Fruit fly (Drosophila melanogaster) whole organism, embryonic: Measurements from ENCODE around the gene CG32971.

Experiments used
- Aef1 ChIP-seq: fragments of 200-800 bp; sonication (Bioruptor generic); IDR thresholded peaks from 3 replicates; pipeline ENCODE4 v1.3.6; 2022; ENCODE audit warnings: missing biosample characterization, missing genetic modification characterization
- Atf3 ChIP-seq: fragments of 200-800 bp; sonication (Bioruptor generic); optimal IDR thresholded peaks from 3 replicates; lab custom pipeline; 2016; ENCODE audit warnings: missing biosample characterization, missing genetic modification characterization
- Bgb ChIP-seq: fragments of 200-800 bp; sonication (Bioruptor generic); IDR thresholded peaks from 2 replicates; pipeline ENCODE4 v1.3.6; 2022; ENCODE audit warnings: missing biosample characterization, missing genetic modification characterization; ENCODE audit not compliant: partially characterized antibody
- CG10274 ChIP-seq: fragments of 200-800 bp; sonication (Bioruptor generic); optimal IDR thresholded peaks from 3 replicates; lab custom pipeline; 2017; ENCODE audit warnings: missing biosample characterization, mild to moderate bottlenecking, missing genetic modification characterization
- CG10979 ChIP-seq: fragments of 200-800 bp; sonication (Bioruptor generic); optimal IDR thresholded peaks from 2 replicates; lab custom pipeline; 2018; ENCODE audit warnings: missing biosample characterization, mild to moderate bottlenecking, missing genetic modification characterization, moderate library complexity
- CG11398 ChIP-seq: fragments of 200-800 bp; sonication (Bioruptor generic); optimal IDR thresholded peaks from 2 replicates; lab custom pipeline; 2016; ENCODE audit warnings: missing biosample characterization, missing genetic modification characterization
- CG11504 ChIP-seq: fragments of 200-800 bp; sonication (Bioruptor generic); optimal IDR thresholded peaks from 3 replicates; lab custom pipeline; 2019; ENCODE audit warnings: missing biosample characterization, mild to moderate bottlenecking, missing genetic modification characterization, moderate library complexity
- CG13123 ChIP-seq: fragments of 200-800 bp; sonication (Bioruptor generic); optimal IDR thresholded peaks from 2 replicates; lab custom pipeline; 2016; ENCODE audit warnings: missing biosample characterization, missing genetic modification characterization
- CG14860 ChIP-seq: fragments of 200-800 bp; sonication (Bioruptor generic); IDR thresholded peaks from 3 replicates; pipeline ENCODE4 v1.3.6; 2022; ENCODE audit warnings: missing biosample characterization, missing genetic modification characterization; ENCODE audit not compliant: partially characterized antibody
- CG15011 ChIP-seq: fragments of 200-800 bp; sonication (Bioruptor generic); optimal IDR thresholded peaks from 3 replicates; lab custom pipeline; 2018; ENCODE audit warnings: missing biosample characterization, mild to moderate bottlenecking, missing genetic modification characterization
- CG15514 ChIP-seq: fragments of 200-800 bp; sonication (Bioruptor generic); optimal IDR thresholded peaks from 3 replicates; lab custom pipeline; 2017; ENCODE audit warnings: missing biosample characterization, missing genetic modification characterization, mild to moderate bottlenecking, moderate library complexity, missing genetic modification reagents
- CG17829 ChIP-seq: fragments of 200-800 bp; optimal IDR thresholded peaks from 2 replicates; lab custom pipeline; 2019; ENCODE audit warnings: missing biosample characterization, mild to moderate bottlenecking, missing genetic modification characterization, moderate library complexity
- CG18599 ChIP-seq: fragments of 200-800 bp; sonication (Bioruptor generic); optimal IDR thresholded peaks from 3 replicates; lab custom pipeline; 2017; ENCODE audit warnings: missing biosample characterization, missing genetic modification characterization, mild to moderate bottlenecking, moderate library complexity, missing genetic modification reagents
- CG31365 ChIP-seq: fragments of 200-800 bp; sonication (Bioruptor generic); optimal IDR thresholded peaks from 2 replicates; lab custom pipeline; 2018; ENCODE audit warnings: missing biosample characterization, mild to moderate bottlenecking, missing genetic modification characterization
- CG3163 ChIP-seq: fragments of 200-800 bp; sonication (Bioruptor generic); optimal IDR thresholded peaks from 3 replicates; lab custom pipeline; 2016; ENCODE audit warnings: missing biosample characterization, missing genetic modification characterization
- CG33213 ChIP-seq: fragments of 200-800 bp; sonication (Bioruptor generic); optimal IDR thresholded peaks from 3 replicates; lab custom pipeline; 2016; ENCODE audit warnings: missing biosample characterization, missing genetic modification characterization
- CG34376 ChIP-seq: fragments of 200-800 bp; sonication (Bioruptor generic); optimal IDR thresholded peaks from 2 replicates; lab custom pipeline; 2018; ENCODE audit warnings: missing biosample characterization, mild to moderate bottlenecking, missing genetic modification characterization
- CG34422 ChIP-seq: fragments of 200-800 bp; sonication (Bioruptor generic); IDR thresholded peaks from 3 replicates; pipeline ENCODE4 v1.3.6; 2022; ENCODE audit warnings: missing biosample characterization, missing genetic modification characterization
- CG3847 ChIP-seq: fragments of 200-800 bp; sonication (Bioruptor generic); IDR thresholded peaks from 2 replicates; pipeline ENCODE4 v1.3.6; 2022; ENCODE audit warnings: missing biosample characterization, missing genetic modification characterization
- CG4707 ChIP-seq: fragments of 200-800 bp; sonication (Bioruptor generic); optimal IDR thresholded peaks from 2 replicates; lab custom pipeline; 2018; ENCODE audit warnings: missing biosample characterization, mild to moderate bottlenecking, missing genetic modification characterization, moderate library complexity
- CG5180 ChIP-seq: fragments of 200-800 bp; sonication (Bioruptor generic); optimal IDR thresholded peaks from 3 replicates; lab custom pipeline; 2017; ENCODE audit warnings: missing biosample characterization, missing genetic modification characterization, mild to moderate bottlenecking, moderate library complexity, missing genetic modification reagents
- CG7839 ChIP-seq: fragments of 200-800 bp; sonication (Bioruptor generic); optimal IDR thresholded peaks from 3 replicates; lab custom pipeline; 2018; ENCODE audit warnings: missing biosample characterization, mild to moderate bottlenecking, missing genetic modification characterization, moderate library complexity
- CG8281 ChIP-seq: fragments of 200-800 bp; sonication (Bioruptor generic); optimal IDR thresholded peaks from 2 replicates; lab custom pipeline; 2018; ENCODE audit warnings: missing biosample characterization, mild to moderate bottlenecking, missing genetic modification characterization, moderate library complexity
- CG9609 ChIP-seq: fragments of 200-800 bp; sonication (Bioruptor generic); optimal IDR thresholded peaks from 3 replicates; lab custom pipeline; 2016; ENCODE audit warnings: missing biosample characterization, missing genetic modification characterization
- Dbx ChIP-seq: fragments of 200-800 bp; sonication (Bioruptor generic); IDR thresholded peaks from 3 replicates; pipeline ENCODE4 v1.3.6; 2022; ENCODE audit warnings: missing biosample characterization, missing genetic modification characterization
- Drgx ChIP-seq: fragments of 200-800 bp; sonication (Bioruptor generic); IDR thresholded peaks from 2 replicates; pipeline ENCODE4 v1.3.6; 2022; ENCODE audit warnings: missing biosample characterization, missing genetic modification characterization
- Gug ChIP-seq: fragments of 200-800 bp; sonication (Bioruptor generic); IDR thresholded peaks from 4 replicates; pipeline ENCODE4 v1.3.6; 2022; ENCODE audit warnings: missing biosample characterization, missing genetic modification characterization
- Hr39 ChIP-seq: fragments of >200 bp; optimal IDR thresholded peaks from 2 replicates; lab custom pipeline; 2017
- Lhr ChIP-seq: fragments of 200-800 bp; sonication (Bioruptor generic); optimal IDR thresholded peaks from 3 replicates; lab custom pipeline; 2017; ENCODE audit warnings: mild to moderate bottlenecking, missing biosample characterization, missing genetic modification reagents, missing genetic modification characterization
- NK7.1 ChIP-seq: fragments of 200-800 bp; sonication (Bioruptor generic); optimal IDR thresholded peaks from 3 replicates; lab custom pipeline; 2016; ENCODE audit warnings: missing biosample characterization, missing genetic modification characterization
- Six4 ChIP-seq: fragments of 200-800 bp; sonication (Bioruptor generic); optimal IDR thresholded peaks from 2 replicates; lab custom pipeline; 2016; ENCODE audit warnings: missing biosample characterization, missing genetic modification characterization
- YL-1 ChIP-seq: fragments of 200-800 bp; sonication (Bioruptor generic); optimal IDR thresholded peaks from 3 replicates; lab custom pipeline; 2017; ENCODE audit warnings: missing biosample characterization, mild to moderate bottlenecking, missing genetic modification characterization
- ab ChIP-seq: fragments of 200-800 bp; sonication (Bioruptor generic); optimal IDR thresholded peaks from 2 replicates; lab custom pipeline; 2016; ENCODE audit warnings: missing biosample characterization, missing genetic modification characterization
- ac ChIP-seq: fragments of 200-800 bp; sonication (Bioruptor generic); optimal IDR thresholded peaks from 3 replicates; lab custom pipeline; 2017; ENCODE audit warnings: missing biosample characterization, mild to moderate bottlenecking, missing genetic modification characterization
- cad ChIP-seq: fragments of >200 bp; optimal IDR thresholded peaks from 2 replicates; lab custom pipeline; 2017; ENCODE audit warnings: missing biosample characterization, missing genetic modification characterization
- ci ChIP-seq: fragments of 200-800 bp; sonication (Bioruptor generic); IDR thresholded peaks from 3 replicates; pipeline ENCODE4 v1.3.6; 2022; ENCODE audit warnings: missing biosample characterization, missing genetic modification characterization
- dimm ChIP-seq: fragments of 200-800 bp; sonication (Bioruptor generic); IDR thresholded peaks from 2 replicates; pipeline ENCODE4 v1.3.6; 2022; ENCODE audit warnings: missing biosample characterization, missing genetic modification characterization
- gce ChIP-seq: fragments of 200-800 bp; sonication (Bioruptor generic); IDR thresholded peaks from 3 replicates; pipeline ENCODE4 v1.3.6; 2022; ENCODE audit warnings: missing biosample characterization, missing genetic modification characterization
- h ChIP-seq: fragments of >200 bp; optimal IDR thresholded peaks from 2 replicates; lab custom pipeline; 2017
- kah ChIP-seq: fragments of 200-800 bp; sonication (Bioruptor generic); optimal IDR thresholded peaks from 2 replicates; lab custom pipeline; 2018; ENCODE audit warnings: missing biosample characterization, mild to moderate bottlenecking, missing genetic modification characterization
- lmd ChIP-seq: fragments of 200-800 bp; sonication (Bioruptor generic); IDR thresholded peaks from 2 replicates; pipeline ENCODE4 v1.3.6; 2022; ENCODE audit warnings: missing biosample characterization, missing genetic modification characterization
- mirr ChIP-seq: fragments of 200-800 bp; sonication (Bioruptor generic); optimal IDR thresholded peaks from 3 replicates; lab custom pipeline; 2018; ENCODE audit warnings: missing biosample characterization, mild to moderate bottlenecking, missing genetic modification characterization
- pfk ChIP-seq: fragments of 200-800 bp; sonication (Bioruptor generic); optimal IDR thresholded peaks from 2 replicates; lab custom pipeline; 2018; ENCODE audit warnings: missing biosample characterization, mild to moderate bottlenecking, missing genetic modification characterization, moderate library complexity
- pho ChIP-seq: fragments of 200-800 bp; sonication (Bioruptor generic); optimal IDR thresholded peaks from 2 replicates; lab custom pipeline; 2016; ENCODE audit warnings: missing biosample characterization, missing genetic modification characterization
- prd ChIP-seq, 3 experiments: fragments of >200 bp in 2 of 3; fragments of 200-800 bp in 1 of 3; sonication (Bioruptor generic) in 1 of 3; optimal IDR thresholded peaks in 2 of 3; IDR thresholded peaks in 1 of 3; 2 replicates in 2 of 3; 3 replicates in 1 of 3; pipeline versions ENCODE4 v1.3.6 to Lab custom; 2017 to 2022; ENCODE audit warnings: missing biosample characterization in 1 of 3, missing genetic modification characterization in 1 of 3
- pzg ChIP-seq: fragments of 200-800 bp; sonication (Bioruptor generic); optimal IDR thresholded peaks from 3 replicates; lab custom pipeline; 2018; ENCODE audit warnings: missing biosample characterization, mild to moderate bottlenecking, missing genetic modification characterization, moderate library complexity
- sima ChIP-seq: fragments of 200-800 bp; sonication (Bioruptor generic); optimal IDR thresholded peaks from 2 replicates; lab custom pipeline; 2016; ENCODE audit warnings: missing biosample characterization, missing genetic modification characterization
- ttk ChIP-seq: fragments of 200-800 bp; sonication (Bioruptor generic); IDR thresholded peaks from 2 replicates; pipeline ENCODE4 v2.1.2; 2022; ENCODE audit warnings: missing biosample characterization, missing genetic modification characterization
- twi ChIP-seq: fragments of 200-800 bp; optimal IDR thresholded peaks from 2 replicates; lab custom pipeline; 2019; ENCODE audit warnings: missing biosample characterization, mild to moderate bottlenecking, missing genetic modification characterization, moderate library complexity
- yki ChIP-seq: fragments of >200 bp; optimal IDR thresholded peaks from 3 replicates; lab custom pipeline; 2018
- z ChIP-seq: fragments of 200-800 bp; sonication (Bioruptor generic); IDR thresholded peaks from 3 replicates; pipeline ENCODE4 v1.3.6; 2022; ENCODE audit warnings: missing biosample characterization, missing genetic modification characterization

The CG32971 gene

dm6 chr2L:14300718-14301361, 26.2 kb downstream of the CG32971 start (continued):
- TF ChIP-seq CG33213 (GFP tag; lab: Kevin White, UChicago): no peak
- TF ChIP-seq Drgx: 0 out of 2 replicates have a peak, but pooled peaks have one; percentile 15
- TF ChIP-seq Dbx (GFP tag; lab: Robert Waterston, UW): no peak
- peak; percentile 29; the same call in 1 of the 2 replicates for TF ChIP-seq Bgb (GFP tag; lab: Robert Waterston, UW)
- no peak for TF ChIP-seq CG34422 (GFP tag; lab: Robert Waterston, UW)
- TF ChIP-seq CG4707 (GFP tag; lab: Kevin White, UChicago): no peak
- TF ChIP-seq CG11504 (tag; lab: Kevin White, UChicago): peak; percentile 97
- TF ChIP-seq gce (GFP tag; lab: Robert Waterston, UW): no peak
- no peak for TF ChIP-seq ac (GFP tag; lab: Kevin White, UChicago)
- TF ChIP-seq CG5180 (GFP tag; lab: Kevin White, UChicago): peak; percentile 41
- no peak for TF ChIP-seq CG15514
- no peak for TF ChIP-seq cad (GFP tag; lab: Kevin White, UChicago)
- TF ChIP-seq Gug (GFP tag; lab: Robert Waterston, UW): no peak
- no peak for TF ChIP-seq CG11398
- peak; percentile 93 for TF ChIP-seq CG3163
- TF ChIP-seq kah (GFP tag; lab: Kevin White, UChicago): peak; percentile 1
- TF ChIP-seq yki (lab: Kevin White, UChicago): no peak
- TF ChIP-seq CG3847: no peak
- TF ChIP-seq CG10979: no peak
- no peak for TF ChIP-seq pfk (GFP tag; lab: Kevin White, UChicago)
- TF ChIP-seq dimm (GFP tag; lab: Robert Waterston, UW): no peak
- TF ChIP-seq CG15011 (GFP tag; lab: Kevin White, UChicago): no peak
- peak; percentile 19 for TF ChIP-seq CG8281 (tag; lab: Kevin White, UChicago)
- no peak for TF ChIP-seq prd (optimal IDR thresholded peaks at IDR 0.05; lab: Kevin White, UChicago)
- TF ChIP-seq prd (GFP tag; IDR thresholded peaks at IDR 0.05; lab: Robert Waterston, UW): no peak
- TF ChIP-seq CG18599: no peak
- TF ChIP-seq lmd (GFP tag; lab: Robert Waterston, UW): no peak
- TF ChIP-seq CG9609 (GFP tag; lab: Kevin White, UChicago): no peak
- no peak for TF ChIP-seq twi
- peak; percentile 46; the same call in 1 of the 3 replicates for TF ChIP-seq ci
- no peak for TF ChIP-seq YL-1 (GFP tag; lab: Kevin White, UChicago)
- no peak for TF ChIP-seq Hr39 (lab: Kevin White, UChicago)
- TF ChIP-seq h (lab: Kevin White, UChicago): no peak
- TF ChIP-seq CG34376 (GFP tag; lab: Kevin White, UChicago): no peak
- no peak for TF ChIP-seq Lhr (GFP tag; lab: Kevin White, UChicago)
- TF ChIP-seq Six4: no peak
- TF ChIP-seq CG31365 (tag; lab: Kevin White, UChicago): no peak
- TF ChIP-seq CG10274 (GFP tag; lab: Kevin White, UChicago): no peak
- no peak for TF ChIP-seq CG7839
- no peak; the same call in 2 of the 3 replicates for TF ChIP-seq z (GFP tag; lab: Robert Waterston, UW)
- no peak for TF ChIP-seq CG14860
- TF ChIP-seq pzg (GFP tag; lab: Kevin White, UChicago): no peak
- TF ChIP-seq sima (GFP tag; lab: Kevin White, UChicago): no peak
- TF ChIP-seq Atf3 (GFP tag; lab: Kevin White, UChicago): no peak
- TF ChIP-seq CG13123 (GFP tag; lab: Kevin White, UChicago): no peak
- TF ChIP-seq NK7.1: no peak
- TF ChIP-seq pho: no peak
- TF ChIP-seq CG17829: no peak
- no peak for TF ChIP-seq ttk (GFP tag; lab: Robert Waterston, UW)
- no peak for TF ChIP-seq ab (GFP tag; lab: Kevin White, UChicago)
- no peak for TF ChIP-seq mirr
- TF ChIP-seq Aef1 (GFP tag; lab: Robert Waterston, UW): no peak
